Worm (Caenorhabditis elegans) whole organism, L4/young adult: Measurements from ENCODE around the gene F19B6.1.

Source experiments
- W03F9.2 ChIP-seq: fragments of 150-350 bp; optimal IDR thresholded peaks from 2 replicates; lab custom pipeline; 2014; ENCODE audit warnings: missing biosample characterization, missing genetic modification characterization
- dao-5 ChIP-seq: sonication (generic microtip); optimal IDR thresholded peaks from 2 replicates; lab custom pipeline; 2016; ENCODE audit warnings: missing genotype, missing genetic modification characterization, moderate library complexity, missing compliant biosample characterization
- him-1 ChIP-seq: sonication (generic microtip); optimal IDR thresholded peaks from 2 replicates; lab custom pipeline; 2016; ENCODE audit warnings: missing genotype, missing genetic modification reagents, missing genetic modification characterization, missing compliant biosample characterization

DNA sequence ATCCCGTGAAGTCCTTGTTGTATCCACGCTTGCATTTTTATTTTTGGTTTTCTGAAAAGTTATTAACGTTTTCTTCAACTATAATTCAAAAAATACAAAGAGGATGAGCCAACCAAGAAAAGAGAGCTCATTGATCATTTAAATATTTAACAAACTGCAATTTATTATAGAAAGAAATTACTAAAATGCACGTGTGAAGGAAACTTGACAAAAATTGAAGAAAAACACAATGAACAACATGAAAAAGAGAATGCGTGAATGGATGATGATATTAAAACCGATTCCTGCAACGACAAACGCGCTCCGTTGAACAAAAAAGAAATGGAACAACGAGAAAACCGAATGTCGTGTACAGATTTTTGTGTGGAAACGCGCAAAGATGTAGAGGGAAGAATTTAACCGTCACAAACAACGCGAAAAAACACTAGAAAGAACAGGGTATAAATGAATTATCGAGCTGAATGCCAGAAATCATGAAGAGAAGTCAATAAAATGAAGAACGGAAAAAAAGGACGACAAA is 5.0 kb downstream of the F19B6.1 start, which contains the start of gene ufd-1:
- TF ChIP-seq him-1 (tag; lab: Kevin White, UChicago) (no peak), W03F9.2 (tag; lab: Kevin White, UChicago) (no peak), dao-5 (tag; lab: Kevin White, UChicago) (no peak)
